Worm (Caenorhabditis elegans): Measurements from ENCODE around the gene K10D11.4.
A peak's percentile ranks its signal among the peaks of the same experiment; 100 is the strongest.

K10D11.4 gene

DNA sequence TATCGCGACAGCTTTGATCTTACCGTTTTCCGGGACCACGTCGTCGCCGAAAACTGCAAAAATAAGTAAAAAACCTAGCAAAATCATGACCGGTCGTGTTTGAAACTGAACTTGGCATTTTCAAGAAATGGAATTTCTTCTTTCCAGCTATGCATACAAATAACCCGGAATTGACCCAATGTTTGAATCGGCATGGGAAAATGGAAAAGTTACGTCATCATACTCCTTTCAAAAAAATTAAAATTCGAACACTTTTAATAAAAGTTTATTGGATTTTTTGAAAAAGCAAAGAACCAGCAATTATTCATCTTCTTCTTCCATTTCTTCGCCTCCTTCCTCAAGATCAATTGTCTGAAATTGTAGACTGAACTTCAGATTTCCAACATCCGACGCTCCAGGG is at the start of gene K10D11.4:
K10D11.4 (minus strand) TSS at position 101 of the 400 bp plus-strand sequence.
- TF ChIP-seq madf-6 (GFP tag; IDR thresholded peaks at IDR 0.05) (no peak), rec-8 (tag; optimal IDR thresholded peaks at IDR 0.05) (no peak), lin-40 (tag; optimal IDR thresholded peaks at IDR 0.05) (no peak), F52B5.7 (tag; optimal IDR thresholded peaks at IDR 0.05) (no peak), B0019.2 (GFP tag; conservative IDR thresholded peaks at IDR 0.05) (no peak), mcd-1 (GFP tag; IDR thresholded peaks at IDR 0.05) (no peak), hlh-12 (tag; optimal IDR thresholded peaks at IDR 0.05) (no peak), ztf-3 (GFP tag; optimal IDR thresholded peaks at IDR 0.05) (no peak), F39B2.1 (GFP tag; IDR thresholded peaks at IDR 0.05) (no peak), Y56A3A.18 (GFP tag; IDR thresholded peaks at IDR 0.05) (no peak), zfh-2 (GFP tag; conservative IDR thresholded peaks at IDR 0.05) (no peak), hmg-1.2 (GFP tag; IDR thresholded peaks at IDR 0.05) (no peak), lag-1 (GFP tag; IDR thresholded peaks at IDR 0.05) (no peak), snpc-4 (GFP tag; optimal IDR thresholded peaks at IDR 0.05) (no peak), snpc-4 (tag; optimal IDR thresholded peaks at IDR 0.05) (no peak), nhr-179 (tag; optimal IDR thresholded peaks at IDR 0.05) (no peak), efl-1 (GFP tag; optimal IDR thresholded peaks at IDR 0.05) (no peak), F49E8.2 (tag; optimal IDR thresholded peaks at IDR 0.05; ENCODE audit: insufficient read depth) (no peak), ztf-6 (GFP tag; IDR thresholded peaks at IDR 0.05) (no peak), bed-1 (GFP tag; IDR thresholded peaks at IDR 0.05) (no peak)

DNA sequence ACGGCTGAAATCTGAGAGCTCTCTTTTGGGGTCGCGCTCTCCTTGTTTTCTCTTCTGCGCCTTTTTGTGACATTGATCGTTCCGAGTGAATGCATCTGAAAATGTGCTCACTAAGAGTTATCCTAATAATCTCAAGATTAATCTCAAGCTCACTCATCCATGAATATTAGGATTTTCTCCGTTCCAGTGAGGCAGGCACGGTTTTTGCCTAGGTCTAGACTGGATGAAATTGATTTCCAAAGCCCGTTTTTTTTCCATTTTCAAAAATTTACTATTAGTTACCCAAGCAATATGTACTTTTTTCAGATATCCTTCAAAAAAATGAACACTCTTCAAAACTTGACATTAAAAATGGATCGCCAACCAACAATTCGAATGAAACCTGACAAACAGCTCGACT is 47.8 kb upstream of the K10D11.4 start, which contains the start of gene amt-2:
amt-2 (plus strand) TSS at position 301 of the 400 bp plus-strand sequence.
- TF ChIP-seq F10E7.11 (tag; optimal IDR thresholded peaks at IDR 0.05) (no peak), ceh-27 (GFP tag; optimal IDR thresholded peaks at IDR 0.05) (no peak)

DNA sequence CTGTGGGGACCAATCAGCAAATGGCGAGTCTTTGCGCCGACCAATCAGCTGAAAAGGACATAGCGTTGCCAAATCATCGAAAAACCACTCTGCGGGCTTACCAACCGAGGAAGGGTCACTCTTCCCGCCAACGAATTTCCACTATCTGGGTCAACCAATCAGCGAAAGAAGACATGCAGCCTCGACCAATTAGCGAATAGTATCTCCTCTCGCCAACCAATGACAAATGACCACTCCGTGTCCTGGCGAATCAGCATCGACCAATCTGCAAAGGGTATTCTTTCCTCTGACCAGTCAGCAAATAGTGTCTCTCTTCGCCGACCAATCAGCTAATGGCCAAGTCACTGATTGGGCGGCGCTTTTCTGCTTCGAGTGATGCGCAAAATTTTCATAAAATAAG is 47.2 kb upstream of the K10D11.4 start:
- no peak for TF ChIP-seq mcd-1 (GFP tag; IDR thresholded peaks at IDR 0.05)
- 0 out of 2 replicates have a peak, but pooled peaks have one; percentile 52 for TF ChIP-seq cebp-2 (GFP tag; IDR thresholded peaks at IDR 0.05)
- no peak for TF ChIP-seq rcor-1 (GFP tag; IDR thresholded peaks at IDR 0.05)
- TF ChIP-seq tbx-9 (tag; optimal IDR thresholded peaks at IDR 0.05; ENCODE audit: borderline replicate concordance): no peak
- TF ChIP-seq lag-1 (GFP tag; IDR thresholded peaks at IDR 0.05): no peak
- TF ChIP-seq snpc-3.4 (tag; optimal IDR thresholded peaks at IDR 0.05): no peak
- TF ChIP-seq xnd-1 (tag; optimal IDR thresholded peaks at IDR 0.05): no peak

DNA sequence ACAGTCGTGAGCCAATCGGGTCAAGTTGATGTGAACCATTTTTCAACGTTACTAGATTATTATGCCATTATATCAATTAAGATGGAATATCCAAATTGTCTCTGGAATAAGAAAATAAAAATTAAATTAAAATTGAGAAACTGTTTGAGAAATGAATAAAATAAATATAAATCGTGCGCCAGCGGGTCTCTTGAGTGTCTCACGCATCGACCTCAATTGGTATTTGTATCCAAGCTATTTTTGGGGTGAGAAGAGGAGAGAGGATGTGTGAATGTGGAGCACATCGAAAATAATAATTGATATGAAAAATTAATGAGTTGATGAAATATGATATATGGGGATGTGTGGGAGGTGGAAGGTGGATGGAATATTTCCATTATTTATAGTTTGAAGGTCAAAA is 44.6 kb upstream of the K10D11.4 start, which contains the start of gene F49E11.2:
F49E11.2 (minus strand) TSS at position 101 of the 400 bp plus-strand sequence.
- no peak for TF ChIP-seq lag-1 (GFP tag; IDR thresholded peaks at IDR 0.05)
- 0 out of 2 replicates have a peak, but pooled peaks have one; percentile 67 for TF ChIP-seq cebp-2 (GFP tag; IDR thresholded peaks at IDR 0.05)
- no peak for TF ChIP-seq repo-1 (tag; optimal IDR thresholded peaks at IDR 0.05)

DNA sequence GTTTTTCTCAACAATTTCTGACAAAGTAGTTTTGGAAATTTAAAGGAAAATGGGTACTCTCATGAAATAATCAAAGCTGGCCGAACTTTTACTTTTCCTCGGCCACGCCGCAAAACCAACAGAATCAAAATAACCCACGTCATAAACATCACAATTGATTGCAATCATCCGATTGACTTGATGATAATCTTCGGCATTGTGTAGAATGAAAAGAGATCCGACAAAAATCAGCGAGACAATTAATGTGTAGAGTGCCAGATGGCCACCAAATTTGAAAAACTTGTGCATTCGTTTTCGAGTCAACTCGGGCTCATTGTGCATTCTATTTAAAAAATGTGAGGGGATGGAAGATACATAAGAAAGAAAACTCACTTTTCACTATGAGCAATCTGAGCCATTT is 42.6 kb upstream of the K10D11.4 start:
- TF ChIP-seq nfyb-1 (GFP tag; IDR thresholded peaks at IDR 0.05): no peak
- no peak for TF ChIP-seq cebp-2 (GFP tag; IDR thresholded peaks at IDR 0.05)
- no peak for TF ChIP-seq ama-1 (optimal IDR thresholded peaks at IDR 0.05)
- TF ChIP-seq ama-1 (GFP tag; optimal IDR thresholded peaks at IDR 0.05): no peak
- no peak for TF ChIP-seq nhr-27 (tag; optimal IDR thresholded peaks at IDR 0.05)
- no peak for TF ChIP-seq ceh-79 (tag; optimal IDR thresholded peaks at IDR 0.05)
- TF ChIP-seq nfya-1 (tag; optimal IDR thresholded peaks at IDR 0.05; ENCODE audit: borderline replicate concordance, insufficient read depth): no peak
- no peak for TF ChIP-seq unc-62 (GFP tag; optimal IDR thresholded peaks at IDR 0.05)
- no peak for TF ChIP-seq mxl-1 (tag; optimal IDR thresholded peaks at IDR 0.05)

All from whole organism, young adult.